Worm (Caenorhabditis elegans) whole organism, mixed stage, embryonic: ENCODE results near the gene F36F12.7.

Source experiments
- ces-1 ChIP-seq: fragments of 150-350 bp; optimal IDR thresholded peaks from 2 replicates; lab custom pipeline; 2014; ENCODE audit warnings: missing biosample characterization, missing genetic modification reagents, missing genetic modification characterization
- elt-3 ChIP-seq: fragments of 150-350 bp; optimal IDR thresholded peaks from 2 replicates; lab custom pipeline; 2014; ENCODE audit warnings: missing biosample characterization, missing genetic modification characterization
- lin-13 ChIP-seq: fragments of 150-350 bp; optimal IDR thresholded peaks from 2 replicates; lab custom pipeline; 2014; ENCODE audit warnings: missing biosample characterization, missing genetic modification characterization
- mep-1 ChIP-seq: fragments of 150-350 bp; optimal IDR thresholded peaks from 2 replicates; lab custom pipeline; 2017; ENCODE audit warnings: missing biosample characterization, missing genetic modification reagents, missing genetic modification characterization, inconsistent platforms
- nhr-12 ChIP-seq: fragments of 150-350 bp; optimal IDR thresholded peaks from 2 replicates; lab custom pipeline; 2014; ENCODE audit warnings: missing biosample characterization, missing genetic modification characterization
- nhr-76 ChIP-seq: sonication (generic microtip); optimal IDR thresholded peaks from 2 replicates; lab custom pipeline; 2017; ENCODE audit warnings: missing biosample characterization, missing genetic modification characterization
- pha-4 ChIP-seq: fragments of 150-350 bp; optimal IDR thresholded peaks from 2 replicates; lab custom pipeline; 2018; ENCODE audit warnings: missing biosample characterization, missing genetic modification reagents, missing genetic modification characterization
- sem-2 ChIP-seq: fragments of 200-800 bp; sonication (Bioruptor generic); optimal IDR thresholded peaks from 2 replicates; lab custom pipeline; 2018; ENCODE audit warnings: mild to moderate bottlenecking, missing genetic modification characterization, missing compliant biosample characterization
- snpc-4 ChIP-seq: fragments of 150-350 bp; optimal IDR thresholded peaks from 2 replicates; lab custom pipeline; 2014; ENCODE audit warnings: missing biosample characterization, missing genetic modification characterization
- unc-39 ChIP-seq: fragments of 150-350 bp; optimal IDR thresholded peaks from 2 replicates; lab custom pipeline; 2014; ENCODE audit warnings: missing biosample characterization, missing genetic modification characterization
- unc-62 ChIP-seq: fragments of 150-350 bp; optimal IDR thresholded peaks from 2 replicates; lab custom pipeline; 2014; ENCODE audit warnings: missing biosample characterization, missing genetic modification reagents, missing genetic modification characterization
- zip-8 ChIP-seq: fragments of 150-350 bp; optimal IDR thresholded peaks from 2 replicates; lab custom pipeline; 2014; ENCODE audit warnings: missing biosample characterization, missing genetic modification characterization
- ztf-11 ChIP-seq: fragments of 150-350 bp; optimal IDR thresholded peaks from 2 replicates; lab custom pipeline; 2014; ENCODE audit warnings: missing biosample characterization, missing genetic modification characterization

DNA sequence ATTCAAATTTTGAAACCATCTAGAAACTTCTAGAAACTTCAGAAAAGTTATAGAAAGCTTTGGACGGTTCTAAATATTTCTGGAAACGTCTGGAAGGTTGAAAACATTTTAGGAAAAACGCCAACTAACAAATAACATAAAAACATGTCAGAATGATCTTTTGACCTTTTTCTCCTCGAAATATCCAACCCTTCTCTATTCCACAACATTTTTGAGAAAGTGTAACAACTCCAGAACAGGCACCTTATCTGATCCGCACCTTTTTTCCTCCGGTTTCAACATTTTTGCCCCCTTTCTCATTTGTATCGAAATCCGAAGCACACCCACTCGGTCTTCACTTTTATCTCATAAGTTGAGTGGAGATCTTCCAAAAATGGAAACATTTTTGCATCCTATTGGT is 11.2 kb downstream of the F36F12.7 start, which contains the start of gene F22F7.3:
- no peak for TF ChIP-seq ces-1 (GFP tag; lab: Kevin White, UChicago)
- no peak for TF ChIP-seq nhr-76 (tag; lab: Kevin White, UChicago)
- TF ChIP-seq mep-1 (tag; lab: Kevin White, UChicago), result no peak
- no peak for TF ChIP-seq lin-13 (tag; lab: Kevin White, UChicago)
- TF ChIP-seq unc-62 (GFP tag; lab: Kevin White, UChicago), result no peak
- no peak for TF ChIP-seq pha-4 (tag; lab: Kevin White, UChicago)
- no peak for TF ChIP-seq sem-2 (GFP tag; lab: Kevin White, UChicago)
- TF ChIP-seq zip-8, result no peak
- no peak for TF ChIP-seq snpc-4 (tag; lab: Kevin White, UChicago)
- TF ChIP-seq elt-3 (tag; lab: Kevin White, UChicago), result no peak
- no peak for TF ChIP-seq ztf-11 (tag; lab: Kevin White, UChicago)
- no peak for TF ChIP-seq nhr-12 (tag; lab: Kevin White, UChicago)
- no peak for TF ChIP-seq unc-39 (tag; lab: Kevin White, UChicago)
